Fruit fly (Drosophila melanogaster): ENCODE data around the gene nmo.

DNA sequence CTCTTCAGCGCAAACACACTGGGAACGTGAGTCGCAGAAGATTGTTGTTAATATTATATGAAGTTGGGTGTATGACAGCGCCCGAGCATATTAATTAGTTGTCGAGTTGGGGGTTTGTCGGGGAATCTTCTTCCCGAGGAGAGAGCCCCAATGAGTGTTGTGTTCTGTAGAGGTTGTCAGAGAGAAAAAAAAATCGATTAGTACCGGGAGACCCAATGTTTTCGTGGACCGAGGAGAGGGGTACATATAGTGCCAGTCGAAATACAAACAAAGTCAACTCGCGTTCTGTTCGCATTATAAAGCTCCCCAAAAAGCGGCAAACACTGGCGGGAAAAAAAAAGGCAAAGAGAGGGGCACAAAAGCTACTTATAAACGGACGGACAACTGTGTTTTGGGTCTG lies 95.0 kb downstream of the nmo start:
- no peak for TF ChIP-seq psq (optimal IDR thresholded peaks at IDR 0.05)
- no peak for TF ChIP-seq ttk (optimal IDR thresholded peaks at IDR 0.05)
